Fruit fly (Drosophila melanogaster): ENCODE results near the gene obst-H.

The obst-H gene

DNA sequence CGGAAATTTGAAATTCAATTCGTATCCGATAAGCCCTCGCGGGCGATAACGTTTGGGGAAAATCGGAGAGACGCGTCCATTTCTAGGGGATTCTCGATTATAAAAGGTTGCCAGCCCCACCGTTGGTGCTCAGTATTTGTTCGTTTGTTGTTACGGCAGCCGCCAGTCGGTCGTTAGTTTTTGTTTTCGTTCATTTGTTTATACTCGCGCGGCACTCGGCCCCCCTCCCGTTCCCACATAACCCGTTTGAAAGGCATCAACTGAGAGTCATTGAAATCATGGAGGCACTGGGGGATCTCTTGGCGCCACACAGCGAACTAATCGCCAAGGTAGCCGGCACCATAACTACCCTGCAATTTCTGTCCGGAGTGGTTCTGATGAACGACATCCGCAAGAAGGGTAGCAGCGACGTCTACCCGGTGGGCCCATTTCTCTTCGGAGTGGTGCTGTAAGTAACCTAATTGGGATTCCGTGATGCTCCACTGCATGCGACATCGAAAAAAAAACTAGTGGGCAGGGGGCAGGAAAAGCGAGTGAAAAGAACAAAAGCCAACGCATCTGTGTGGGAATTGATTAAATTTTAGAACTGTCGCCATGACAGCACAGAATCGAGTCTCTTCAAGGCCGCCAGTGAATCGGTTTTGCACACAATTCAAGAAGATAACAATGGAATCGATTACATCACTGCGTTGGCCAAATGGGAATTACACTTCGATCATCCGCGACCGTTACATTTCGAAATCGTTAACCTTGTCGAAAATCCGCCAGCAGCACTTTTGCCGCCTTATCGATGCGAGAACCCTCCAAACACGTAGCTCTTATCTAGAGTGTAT, 28.0 kb downstream of the obst-H start, which contains the start of gene CG7272 (continued):
- no peak for TF ChIP-seq prd (optimal IDR thresholded peaks at IDR 0.05)
- TF ChIP-seq prd (GFP tag; IDR thresholded peaks at IDR 0.05), result no peak; the same call in 2 of the 3 replicates
- no peak for TF ChIP-seq CG6272 (GFP tag; IDR thresholded peaks at IDR 0.05)
- TF ChIP-seq tap (tag; optimal IDR thresholded peaks at IDR 0.05), result no peak
- TF ChIP-seq Xbp1 (GFP tag; optimal IDR thresholded peaks at IDR 0.05), result no peak
- no peak for TF ChIP-seq Sry-β (GFP tag; optimal IDR thresholded peaks at IDR 0.05)
- no peak for TF ChIP-seq ham (GFP tag; IDR thresholded peaks at IDR 0.05)
- TF ChIP-seq Mes4 (GFP tag; optimal IDR thresholded peaks at IDR 0.05), result no peak
- no peak for TF ChIP-seq CG17568 (GFP tag; optimal IDR thresholded peaks at IDR 0.05)
- TF ChIP-seq CHES-1-like (GFP tag; optimal IDR thresholded peaks at IDR 0.05), result peak; percentile 11
- no peak for TF ChIP-seq slp2 (GFP tag; optimal IDR thresholded peaks at IDR 0.05)
- TF ChIP-seq stc (GFP tag; IDR thresholded peaks at IDR 0.05), result no peak
- TF ChIP-seq kni (GFP tag; optimal IDR thresholded peaks at IDR 0.05), result peak; percentile 60
- TF ChIP-seq CG18262 (tag; optimal IDR thresholded peaks at IDR 0.05), result no peak
- 0 out of 3 replicates have a peak, but pooled peaks have one; percentile 22 for TF ChIP-seq CG6175 (GFP tag; IDR thresholded peaks at IDR 0.05)
- peak; percentile 62 for TF ChIP-seq CG2116 (GFP tag; optimal IDR thresholded peaks at IDR 0.05)
- no peak; the same call in 1 of the 2 replicates for TF ChIP-seq CG10366 (GFP tag; IDR thresholded peaks at IDR 0.05)
- no peak for TF ChIP-seq sim (GFP tag; IDR thresholded peaks at IDR 0.05)
- no peak for TF ChIP-seq Spps (tag; optimal IDR thresholded peaks at IDR 0.05)
- no peak for TF ChIP-seq Fer3 (tag; optimal IDR thresholded peaks at IDR 0.05)
- peak; percentile 7 for TF ChIP-seq oc (tag; optimal IDR thresholded peaks at IDR 0.05)
- TF ChIP-seq CG4730 (GFP tag; IDR thresholded peaks at IDR 0.05), result no peak
- TF ChIP-seq fd3F (GFP tag; optimal IDR thresholded peaks at IDR 0.05), result no peak
- TF ChIP-seq CG34422 (GFP tag; IDR thresholded peaks at IDR 0.05), result peak; percentile 62; the same call in 1 of the 3 replicates
- TF ChIP-seq Atf6 (GFP tag; IDR thresholded peaks at IDR 0.05), result peak; percentile 20; the same call in 1 of the 2 replicates
- peak; percentile 9 for TF ChIP-seq CoRest (tag; optimal IDR thresholded peaks at IDR 0.05)
- TF ChIP-seq CG2120 (GFP tag; optimal IDR thresholded peaks at IDR 0.05), result peak; percentile 49
- TF ChIP-seq CG30020 (tag; optimal IDR thresholded peaks at IDR 0.05), result no peak
- no peak for TF ChIP-seq CG10431 (GFP tag; optimal IDR thresholded peaks at IDR 0.05)
- no peak for TF ChIP-seq kah (GFP tag; optimal IDR thresholded peaks at IDR 0.05)
- TF ChIP-seq pnt (GFP tag; optimal IDR thresholded peaks at IDR 0.05), result no peak
- no peak for TF ChIP-seq fd64A (GFP tag; optimal IDR thresholded peaks at IDR 0.05)
- TF ChIP-seq sens (GFP tag), result no peak
- TF ChIP-seq MESR4 (GFP tag; optimal IDR thresholded peaks at IDR 0.05), result peak; percentile 9
- no peak for TF ChIP-seq schlank (tag; optimal IDR thresholded peaks at IDR 0.05)
- peak; percentile 73 for TF ChIP-seq D19A (tag; optimal IDR thresholded peaks at IDR 0.05)
- TF ChIP-seq CG12942 (GFP tag; optimal IDR thresholded peaks at IDR 0.05), result no peak
- TF ChIP-seq gfzf (GFP tag; optimal IDR thresholded peaks at IDR 0.05), result peak; percentile 82
- peak; percentile 23 for TF ChIP-seq CTCF (GFP tag; optimal IDR thresholded peaks at IDR 0.05)
- peak; percentile 10 for TF ChIP-seq gem (tag; optimal IDR thresholded peaks at IDR 0.05)
- no peak for TF ChIP-seq az2 (GFP tag; optimal IDR thresholded peaks at IDR 0.05)
- TF ChIP-seq toy (GFP tag; IDR thresholded peaks at IDR 0.05), result no peak
- TF ChIP-seq dm (GFP tag; optimal IDR thresholded peaks at IDR 0.05), result no peak
- peak; percentile 51 for TF ChIP-seq unc-4 (GFP tag; IDR thresholded peaks at IDR 0.05; ENCODE audit: partially characterized antibody)
- no peak for TF ChIP-seq Kr (GFP tag; optimal IDR thresholded peaks at IDR 0.05)
- TF ChIP-seq CG4404 (GFP tag; IDR thresholded peaks at IDR 0.05), result no peak
- TF ChIP-seq emc (GFP tag; optimal IDR thresholded peaks at IDR 0.05), result no peak
- TF ChIP-seq CG12769 (tag; optimal IDR thresholded peaks at IDR 0.05), result peak; percentile 74
- no peak for TF ChIP-seq Dip3 (GFP tag; optimal IDR thresholded peaks at IDR 0.05)
- no peak for TF ChIP-seq ara (GFP tag; IDR thresholded peaks at IDR 0.05)
- peak; percentile 38 for TF ChIP-seq CG12659 (GFP tag; optimal IDR thresholded peaks at IDR 0.05)

All from whole organism, embryonic.